Fruit fly (Drosophila melanogaster) whole organism: ENCODE measurements around the gene WDR79.
A peak's percentile ranks its signal among the peaks of the same experiment; 100 is the strongest.

Source experiments
- CG8478 ChIP-seq: fragments of >200 bp; optimal IDR thresholded peaks from 2 replicates; lab custom pipeline; 2018; ENCODE audit warnings: inconsistent platforms
- Dll ChIP-seq: fragments of >200 bp; optimal IDR thresholded peaks from 2 replicates; lab custom pipeline; 2017
- EcR ChIP-seq, 2 experiments: fragments of >200 bp; optimal IDR thresholded peaks; 2 replicates each; lab custom pipeline; 2017; ENCODE audit warnings: missing biosample characterization in 2 of 2, missing genetic modification characterization in 2 of 2, missing genetic modification reagents in 2 of 2
- pan ChIP-seq: fragments of >200 bp; optimal IDR thresholded peaks from 2 replicates; lab custom pipeline; 2017
- psq ChIP-seq: fragments of >200 bp; optimal IDR thresholded peaks from 2 replicates; lab custom pipeline; 2017
- usp ChIP-seq: fragments of >200 bp; optimal IDR thresholded peaks from 2 replicates; lab custom pipeline; 2017; ENCODE audit warnings: missing biosample characterization, missing genetic modification characterization, mixed read lengths

- TF ChIP-seq CG8478 (no peak), psq (lab: Kevin White, UChicago) (no peak), usp (GFP tag; lab: Kevin White, UChicago) (no peak), Dll (lab: Kevin White, UChicago) (no peak), EcR (GFP tag; optimal IDR thresholded peaks at IDR 0.05; lab: Kevin White, UChicago) (peak in 1 of 2 experiments; percentile 55), pan (lab: Kevin White, UChicago) (no peak)
Observed at dm6 chr2L:6087685-6088084, 39.9 kb downstream of the WDR79 start.
